Fruit fly (Drosophila melanogaster) S2 (cell line): ENCODE results near the gene Rpt3R.

Experiments used
- CG8478 ChIP-seq: fragments of >200 bp; optimal IDR thresholded peaks from 2 replicates; lab custom pipeline; 2018
- CTCF ChIP-seq, 2 experiments: fragments of >200 bp; optimal IDR thresholded peaks; 2 replicates each; lab custom pipeline; 2018

- TF ChIP-seq CG8478 (lab: Kevin White, UChicago) (no peak), CTCF (optimal IDR thresholded peaks at IDR 0.05; lab: Kevin White, UChicago) (no peak)
These were observed 35.0 kb upstream of the Rpt3R start, which contains the start of the genes CG12945 and CG8507 for dm6 chr3R:9791177-9791806.
